In the genomic region with DNA sequence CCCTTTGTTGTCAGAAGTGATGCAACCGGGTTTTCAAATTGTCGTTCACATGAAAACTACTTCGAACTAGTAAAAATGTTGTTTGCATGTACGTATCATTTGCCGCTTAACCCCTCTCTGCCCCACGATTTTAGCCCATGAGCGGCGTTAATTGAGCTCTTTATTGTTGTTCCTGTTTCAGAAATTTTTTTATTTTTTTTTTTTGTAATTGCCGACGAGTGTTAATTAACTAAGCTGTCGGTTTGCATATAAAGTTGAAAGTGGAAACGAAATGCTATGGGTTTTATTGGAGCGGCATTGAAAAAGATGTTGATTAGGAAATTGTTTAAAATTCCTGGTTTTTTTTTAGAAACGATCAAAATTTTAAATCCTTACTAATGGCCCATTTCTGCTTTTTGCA, we compare ENCODE assay signal across 2 fruit fly cellular contexts.
TF ChIP-seq lines count a peak whose summit lies in the region.

No protein-coding gene starts in this region.

- TF ChIP-seq CTCF in whole organism, embryonic (GFP tag; optimal IDR thresholded peaks at IDR 0.05; lab: Kevin White, UChicago): no peak

TF ChIP-seq in whole organism, adult, 20 proteins besides CTCF, POLR2A, EP300 and RAD21:
- no peak for TF ChIP-seq Clk (GFP tag; optimal IDR thresholded peaks at IDR 0.05; lab: Kevin White, UChicago)
- TF ChIP-seq kay (GFP tag; lab: Kevin White, UChicago; ENCODE audit: borderline replicate concordance): peak; percentile 92
TF ChIP-seq in whole organism, adult: peak in this region for 1.

TF ChIP-seq in whole organism, embryonic, 481 proteins besides CTCF, POLR2A, EP300 and RAD21:
- peak; percentile 2 for TF ChIP-seq gem (tag; optimal IDR thresholded peaks at IDR 0.05; lab: Kevin White, UChicago)
- TF ChIP-seq Pdp1 (GFP tag; optimal IDR thresholded peaks at IDR 0.05; lab: Kevin White, UChicago): peak in 1 of 2 experiments; percentile 86
- TF ChIP-seq sens (GFP tag; lab: Kevin White, UChicago): peak; percentile 61
- no peak for TF ChIP-seq Mad (GFP tag; optimal IDR thresholded peaks at IDR 0.05; lab: Kevin White, UChicago)
- TF ChIP-seq CG15514 (GFP tag; optimal IDR thresholded peaks at IDR 0.05; lab: Kevin White, UChicago): no peak
